Fruit fly (Drosophila melanogaster): ENCODE data around the gene Atg17.

- no peak for TF ChIP-seq psq (optimal IDR thresholded peaks at IDR 0.05)
- TF ChIP-seq ttk (optimal IDR thresholded peaks at IDR 0.05), result no peak
- TF ChIP-seq Sin3A (optimal IDR thresholded peaks at IDR 0.05), result no peak
- TF ChIP-seq insv (optimal IDR thresholded peaks at IDR 0.05), result no peak
- no peak for TF ChIP-seq h (optimal IDR thresholded peaks at IDR 0.05)
Observed at dm6 chr3R:5685269-5686048, 15.9 kb downstream of the Atg17 start, which contains the start of the genes Rab23 and plx.
